Worm (Caenorhabditis elegans): ENCODE data around the gene col-76.

DNA sequence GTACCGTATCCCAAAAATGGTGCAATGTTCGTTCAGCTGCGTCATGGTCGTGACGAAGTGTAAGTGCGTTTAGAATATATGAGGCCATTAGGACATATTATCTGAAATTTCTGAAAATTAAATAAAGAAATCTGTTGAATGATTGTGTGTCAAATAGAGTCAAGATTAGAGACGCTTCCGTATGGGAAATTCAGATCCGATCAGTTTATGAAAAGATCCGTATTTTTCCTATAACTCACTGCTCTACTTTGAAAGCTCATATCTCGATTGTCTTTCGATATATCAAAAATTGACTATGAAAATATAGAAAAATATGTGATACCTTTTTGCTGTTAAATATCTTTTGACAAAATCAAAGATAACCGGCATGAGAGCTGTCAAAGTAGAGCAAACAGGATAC lies 23.9 kb upstream of the col-76 start, which contains the start of gene T05C12.4:
- no peak for TF ChIP-seq mep-1 (tag; optimal IDR thresholded peaks at IDR 0.05)
- no peak for TF ChIP-seq nhr-11 (tag; optimal IDR thresholded peaks at IDR 0.05)
- TF ChIP-seq nhr-28 (tag; optimal IDR thresholded peaks at IDR 0.05), result no peak
- no peak for TF ChIP-seq xbp-1 (tag; optimal IDR thresholded peaks at IDR 0.05)
- TF ChIP-seq sptf-1 (tag; optimal IDR thresholded peaks at IDR 0.05), result no peak
- no peak for TF ChIP-seq elt-2 (tag; optimal IDR thresholded peaks at IDR 0.05)
- TF ChIP-seq ama-1 (optimal IDR thresholded peaks at IDR 0.05), result no peak
- TF ChIP-seq unc-86 (tag; optimal IDR thresholded peaks at IDR 0.05), result no peak
- no peak for TF ChIP-seq unc-98 (GFP tag; IDR thresholded peaks at IDR 0.05)
- no peak for TF ChIP-seq elt-3 (tag; optimal IDR thresholded peaks at IDR 0.05)
- TF ChIP-seq ets-5 (GFP tag; IDR thresholded peaks at IDR 0.05), result no peak
- TF ChIP-seq nhr-85 (tag), result no peak

Measured in whole organism, L1 larva.